Worm (Caenorhabditis elegans): ENCODE data around the gene gpr-2.

DNA sequence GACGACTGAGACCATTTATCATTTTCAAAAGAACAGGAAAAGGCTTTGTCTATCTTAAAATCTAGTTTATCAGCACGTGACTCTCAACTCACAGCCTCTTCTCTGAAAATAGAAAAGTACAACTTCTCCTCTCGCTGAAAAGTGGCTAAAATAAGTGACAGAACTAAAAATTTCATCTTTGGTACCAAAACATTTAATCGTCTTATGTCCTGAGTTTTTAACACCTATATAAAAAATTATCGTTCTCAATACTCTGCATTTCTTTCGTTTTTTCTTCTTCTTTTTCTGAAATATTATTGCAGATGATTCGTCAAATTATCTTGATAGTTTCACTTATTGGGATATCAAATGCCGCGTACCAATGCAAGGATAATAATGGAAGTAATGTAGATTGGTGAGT is 26.0 kb downstream of the gpr-2 start, which contains the start of gene crn-6:
- TF ChIP-seq snpc-4 (tag; optimal IDR thresholded peaks at IDR 0.05) (no peak), Y48G9A.11 (GFP tag; IDR thresholded peaks at IDR 0.05) (no peak), F26F4.8 (GFP tag; conservative IDR thresholded peaks at IDR 0.05) (no peak), lin-15B (tag; optimal IDR thresholded peaks at IDR 0.05) (no peak)
